Fruit fly (Drosophila melanogaster): ENCODE results near the gene CG31809.

The CG31809 gene

DNA sequence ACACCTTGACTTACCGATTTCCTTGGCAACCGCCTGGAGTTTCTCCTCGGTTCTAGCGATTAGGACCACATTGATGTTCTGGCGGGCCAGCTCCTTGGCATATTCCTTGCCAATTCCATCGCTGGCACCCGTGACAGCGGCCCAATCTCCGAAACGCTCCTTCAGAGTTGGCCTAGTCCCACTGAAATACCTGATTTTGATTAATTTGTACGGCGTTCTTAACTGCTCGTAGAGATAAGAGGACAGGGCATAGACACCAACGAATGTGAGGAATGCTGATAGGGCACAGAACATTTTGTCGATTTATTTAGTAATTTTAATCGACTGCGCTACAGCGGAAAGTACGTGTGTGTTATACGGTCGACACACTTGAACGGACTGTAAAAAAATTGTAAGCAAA, 2.6 kb upstream of the CG31809 start, which contains the start of gene CG6012:
CG6012 (minus strand) TSS at position 364 of the 400 bp plus-strand sequence.
- TF ChIP-seq CG34367 (tag; optimal IDR thresholded peaks at IDR 0.05) = no peak
- TF ChIP-seq CG15710 (tag; optimal IDR thresholded peaks at IDR 0.05) = no peak
- TF ChIP-seq gl (tag; optimal IDR thresholded peaks at IDR 0.05) = no peak
- TF ChIP-seq CG12605 (GFP tag; IDR thresholded peaks at IDR 0.05) = no peak
- TF ChIP-seq CG4496 (GFP tag; IDR thresholded peaks at IDR 0.05) = no peak

DNA sequence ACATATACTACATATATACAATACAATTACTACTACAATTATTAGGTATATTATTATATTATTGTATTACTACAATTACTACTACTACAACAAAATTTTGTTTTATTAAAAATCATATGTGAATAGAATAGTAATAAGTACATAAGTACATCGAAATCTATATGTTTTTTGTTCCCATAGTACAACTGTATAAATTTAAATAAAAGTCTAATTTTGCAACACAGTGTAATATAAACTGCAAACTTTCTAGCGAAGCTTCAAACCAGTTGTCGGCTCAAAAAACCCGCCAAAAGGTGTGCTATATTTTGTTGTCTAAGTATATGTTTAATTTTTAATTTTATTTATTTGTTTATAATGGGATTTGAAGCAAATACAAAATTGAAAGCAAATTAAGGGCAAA, 1.1 kb upstream of the CG31809 start:
- TF ChIP-seq Pif1B (GFP tag; optimal IDR thresholded peaks at IDR 0.05) (no peak), CG17806 (tag; optimal IDR thresholded peaks at IDR 0.05) (no peak), Pif1A (GFP tag; optimal IDR thresholded peaks at IDR 0.05) (no peak), CG14655 (GFP tag; optimal IDR thresholded peaks at IDR 0.05) (no peak), Ets98B (GFP tag; IDR thresholded peaks at IDR 0.05) (no peak), D1 (tag; optimal IDR thresholded peaks at IDR 0.05) (peak; percentile 42)

DNA sequence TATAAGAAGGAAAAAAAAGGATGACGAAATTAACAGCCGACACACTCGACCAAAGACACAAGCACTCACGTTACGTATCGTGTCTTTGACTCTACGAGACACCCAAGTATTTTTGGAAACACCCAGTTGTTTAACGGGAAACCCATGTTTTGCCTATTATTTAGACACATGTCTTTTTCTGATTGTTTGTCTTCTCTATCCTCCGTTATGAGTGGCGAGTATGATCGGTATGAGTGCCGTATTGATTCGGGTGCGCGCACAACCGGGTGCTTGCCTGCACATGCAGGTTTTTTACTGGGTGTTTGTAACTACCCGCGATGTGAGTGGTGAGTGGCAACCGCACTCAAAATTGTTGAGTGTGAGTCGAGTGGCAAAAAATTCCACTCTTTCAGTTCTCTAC, 589 bp upstream of the CG31809 start:
- TF ChIP-seq CG14655 (GFP tag; optimal IDR thresholded peaks at IDR 0.05) (no peak), rn (GFP tag; IDR thresholded peaks at IDR 0.05) (no peak), CG17806 (tag; optimal IDR thresholded peaks at IDR 0.05) (no peak), CG10348 (GFP tag; IDR thresholded peaks at IDR 0.05) (no peak), Pif1A (GFP tag; optimal IDR thresholded peaks at IDR 0.05) (no peak), CG32121 (GFP tag; IDR thresholded peaks at IDR 0.05) (no peak), CG4496 (GFP tag; IDR thresholded peaks at IDR 0.05) (no peak), CG8301 (tag; optimal IDR thresholded peaks at IDR 0.05) (no peak), EcR (GFP tag; optimal IDR thresholded peaks at IDR 0.05) (no peak), gl (tag; optimal IDR thresholded peaks at IDR 0.05) (no peak), CG8159 (tag; optimal IDR thresholded peaks at IDR 0.05) (no peak), D1 (tag; optimal IDR thresholded peaks at IDR 0.05) (no peak), fd96Ca (GFP tag; IDR thresholded peaks at IDR 0.05) (no peak), Snoo (tag; optimal IDR thresholded peaks at IDR 0.05) (no peak), CG12605 (GFP tag; IDR thresholded peaks at IDR 0.05) (no peak), CG9948 (tag; optimal IDR thresholded peaks at IDR 0.05) (no peak), CG15710 (tag; optimal IDR thresholded peaks at IDR 0.05) (no peak)

DNA sequence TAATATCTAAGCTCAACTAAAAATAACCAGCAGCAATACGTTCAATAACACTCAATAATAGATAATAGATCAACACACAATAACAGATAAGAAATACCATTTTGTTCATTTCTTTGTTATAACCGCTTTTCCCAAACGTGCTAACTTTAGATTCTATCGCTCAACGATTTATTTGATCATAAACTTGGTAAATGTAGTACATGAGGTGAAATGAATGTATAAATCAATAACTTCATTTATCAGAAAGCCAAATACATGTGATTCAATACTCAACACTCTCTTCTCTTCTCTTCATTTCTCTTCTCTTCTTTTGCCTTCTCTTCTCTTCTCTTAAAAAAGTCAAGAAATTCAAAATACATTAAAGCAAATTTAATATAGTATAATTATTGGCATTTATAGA, 849 bp downstream of the CG31809 start:
- no peak for TF ChIP-seq Pif1A (GFP tag; optimal IDR thresholded peaks at IDR 0.05)
- TF ChIP-seq CG17806 (tag; optimal IDR thresholded peaks at IDR 0.05) = no peak

DNA sequence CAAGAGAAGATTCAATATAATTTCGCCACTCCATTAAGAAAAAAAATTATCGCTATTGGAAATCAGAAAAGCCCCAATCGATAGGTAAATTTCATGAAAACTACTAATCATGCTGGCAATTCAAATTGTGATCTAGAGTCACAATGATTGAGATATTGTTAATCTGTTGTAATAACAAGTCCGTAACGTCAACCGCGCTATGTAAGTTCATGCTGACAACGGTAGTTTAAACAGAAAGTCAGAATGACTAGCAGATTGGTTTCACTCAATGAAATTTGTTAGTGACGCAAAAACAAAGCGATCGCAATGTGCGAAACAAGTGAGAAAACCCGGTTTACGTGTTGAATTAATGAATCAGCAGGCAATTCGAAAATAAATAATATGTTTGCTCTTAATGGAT, 1.4 kb downstream of the CG31809 start:
- no peak for TF ChIP-seq D1 (tag; optimal IDR thresholded peaks at IDR 0.05)
- TF ChIP-seq CG10348 (GFP tag; IDR thresholded peaks at IDR 0.05) = no peak
- TF ChIP-seq CG15710 (tag; optimal IDR thresholded peaks at IDR 0.05) = no peak
- TF ChIP-seq Pif1A (GFP tag; optimal IDR thresholded peaks at IDR 0.05) = no peak
- no peak for TF ChIP-seq CG13204 (GFP tag; optimal IDR thresholded peaks at IDR 0.05)
- no peak for TF ChIP-seq EcR (GFP tag; optimal IDR thresholded peaks at IDR 0.05)
- TF ChIP-seq CG8159 (tag; optimal IDR thresholded peaks at IDR 0.05) = no peak
- TF ChIP-seq CG34367 (tag; optimal IDR thresholded peaks at IDR 0.05) = no peak
- TF ChIP-seq Ets98B (GFP tag; IDR thresholded peaks at IDR 0.05) = no peak
- TF ChIP-seq CG4496 (GFP tag; IDR thresholded peaks at IDR 0.05) = no peak
- TF ChIP-seq CG8301 (tag; optimal IDR thresholded peaks at IDR 0.05) = no peak
- TF ChIP-seq CG32121 (GFP tag; IDR thresholded peaks at IDR 0.05) = no peak
- no peak for TF ChIP-seq gl (tag; optimal IDR thresholded peaks at IDR 0.05)
- no peak for TF ChIP-seq CG12605 (GFP tag; IDR thresholded peaks at IDR 0.05)
- TF ChIP-seq CG17806 (tag; optimal IDR thresholded peaks at IDR 0.05) = no peak
- no peak for TF ChIP-seq Snoo (tag; optimal IDR thresholded peaks at IDR 0.05)
- no peak for TF ChIP-seq rn (GFP tag; IDR thresholded peaks at IDR 0.05)

DNA sequence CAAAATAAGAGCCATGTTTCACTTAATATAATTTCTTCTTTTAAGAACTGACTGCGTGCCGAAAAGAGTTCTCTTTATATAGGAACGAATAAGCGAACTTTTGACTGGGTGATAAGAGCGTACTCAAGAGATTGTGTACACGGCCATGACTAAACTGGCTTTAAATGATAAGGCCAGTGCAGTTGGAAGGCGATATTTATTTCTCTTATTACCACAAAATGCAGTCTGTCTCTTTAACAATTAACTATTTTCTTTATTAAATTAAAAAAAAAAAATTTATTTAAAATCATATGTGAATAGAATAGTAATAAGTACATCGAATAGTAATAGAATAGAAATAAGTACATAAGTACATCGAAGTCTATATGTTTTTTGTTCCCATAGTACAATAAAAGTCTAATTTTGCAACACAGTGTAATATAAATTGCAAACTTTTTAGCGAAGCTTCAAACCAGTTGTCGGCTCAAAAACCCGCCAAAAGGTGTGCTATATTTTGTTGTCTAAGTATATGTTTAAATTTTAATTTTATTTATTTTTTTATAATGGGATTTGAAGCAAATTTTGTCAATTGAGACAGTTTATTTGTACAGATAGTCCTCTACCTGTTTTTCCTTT, 6.1 kb downstream of the CG31809 start, which contains the start of gene CG31810:
CG31810 (minus strand) TSS at position 51 of the 615 bp plus-strand sequence.
- TF ChIP-seq CG12605 (GFP tag; IDR thresholded peaks at IDR 0.05) (no peak), Snoo (tag; optimal IDR thresholded peaks at IDR 0.05) (no peak), CG9948 (tag; optimal IDR thresholded peaks at IDR 0.05) (no peak), fd96Ca (GFP tag; IDR thresholded peaks at IDR 0.05) (no peak), CG32121 (GFP tag; IDR thresholded peaks at IDR 0.05) (0 out of 2 replicates have a peak, but pooled peaks have one; percentile 17), rn (GFP tag; IDR thresholded peaks at IDR 0.05) (no peak), D1 (tag; optimal IDR thresholded peaks at IDR 0.05) (peak; percentile 55), Ets98B (GFP tag; IDR thresholded peaks at IDR 0.05) (no peak)

DNA sequence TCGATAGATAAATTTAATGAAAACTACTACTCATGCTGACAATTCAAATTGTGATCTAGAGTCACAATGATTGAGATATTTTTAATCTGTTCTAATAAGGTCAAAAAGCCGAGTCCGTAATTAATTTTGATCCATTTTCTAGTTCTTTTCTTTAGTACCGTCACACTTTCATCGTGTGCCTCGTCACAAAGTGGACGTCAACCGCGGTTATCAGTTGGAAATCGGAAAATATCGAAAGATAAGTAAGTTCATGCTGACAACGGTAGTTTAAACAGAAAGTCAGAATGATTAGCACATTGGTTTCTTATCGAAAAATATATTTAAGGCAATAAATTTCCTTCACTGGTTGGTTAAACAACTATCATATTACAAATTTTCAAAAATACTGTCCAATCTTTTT, 8.1 kb downstream of the CG31809 start:
- TF ChIP-seq Snoo (tag; optimal IDR thresholded peaks at IDR 0.05) (no peak), EcR (GFP tag; optimal IDR thresholded peaks at IDR 0.05) (no peak), CG15710 (tag; optimal IDR thresholded peaks at IDR 0.05) (no peak), CG13204 (GFP tag; optimal IDR thresholded peaks at IDR 0.05) (no peak), Pif1A (GFP tag; optimal IDR thresholded peaks at IDR 0.05) (no peak), gl (tag; optimal IDR thresholded peaks at IDR 0.05) (no peak)
